Worm (Caenorhabditis elegans) whole organism, L4/young adult: ENCODE results near the gene gadr-4.

Experiments
- W03F9.2 ChIP-seq: fragments of 150-350 bp; optimal IDR thresholded peaks from 2 replicates; lab custom pipeline; 2014; ENCODE audit warnings: missing biosample characterization, missing genetic modification characterization
- dao-5 ChIP-seq: sonication (generic microtip); optimal IDR thresholded peaks from 2 replicates; lab custom pipeline; 2016; ENCODE audit warnings: missing genotype, missing genetic modification characterization, moderate library complexity, missing compliant biosample characterization
- him-1 ChIP-seq: sonication (generic microtip); optimal IDR thresholded peaks from 2 replicates; lab custom pipeline; 2016; ENCODE audit warnings: missing genotype, missing genetic modification reagents, missing genetic modification characterization, missing compliant biosample characterization

Gene gadr-4

DNA sequence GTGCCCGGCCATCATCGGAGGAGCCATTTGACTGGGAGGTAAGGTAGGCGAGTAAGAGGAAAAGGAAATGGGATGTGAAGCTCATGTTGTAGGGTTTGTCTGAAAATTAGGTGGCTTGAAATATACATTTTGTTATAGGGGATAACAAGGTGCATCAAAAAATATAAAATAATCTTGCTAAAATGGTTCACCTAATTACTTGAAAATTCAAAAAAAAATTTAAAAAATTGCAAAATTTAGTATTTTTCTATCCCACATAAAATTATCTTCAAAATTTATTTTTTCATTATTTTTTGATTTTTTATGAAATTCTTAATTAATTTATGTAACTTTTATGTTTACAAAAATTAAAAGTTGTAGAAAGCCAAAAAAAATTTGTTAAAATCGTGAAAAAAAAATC, 43.8 kb downstream of the gadr-4 start, which contains the start of gene K07D4.6:
Gene K07D4.6, minus strand, starts transcription at position 101 of the 400 bp plus-strand sequence.
- TF ChIP-seq W03F9.2 (no peak), dao-5 (tag; lab: Kevin White, UChicago) (no peak), him-1 (tag; lab: Kevin White, UChicago) (no peak)

- TF ChIP-seq him-1 (tag; lab: Kevin White, UChicago) (no peak), W03F9.2 (no peak), dao-5 (tag; lab: Kevin White, UChicago) (no peak)
Measured at ce11 chrII:4011518-4011917, 50.9 kb downstream of the gadr-4 start.
